Worm (Caenorhabditis elegans) whole organism, late embryonic: ENCODE measurements around the gene R05A10.4.

Experiments
- T23F11.4 ChIP-seq: fragments of 200-800 bp; sonication (Bioruptor generic); optimal IDR thresholded peaks from 2 replicates; lab custom pipeline; 2018; ENCODE audit warnings: mild to moderate bottlenecking, missing genetic modification characterization, missing compliant biosample characterization
- ama-1 ChIP-seq: fragments of 150-350 bp; optimal IDR thresholded peaks from 2 replicates; lab custom pipeline; 2014
- ceh-6 ChIP-seq: fragments of 200-800 bp; sonication (Bioruptor generic); optimal IDR thresholded peaks from 2 replicates; lab custom pipeline; 2018; ENCODE audit warnings: mild to moderate bottlenecking, missing genetic modification characterization, missing compliant biosample characterization
- che-1 ChIP-seq: sonication (generic microtip); optimal IDR thresholded peaks from 2 replicates; lab custom pipeline; 2016; ENCODE audit warnings: mild to moderate bottlenecking, missing genetic modification characterization, missing compliant biosample characterization
- hlh-30 ChIP-seq: sonication (generic microtip); optimal IDR thresholded peaks from 2 replicates; lab custom pipeline; 2017; ENCODE audit warnings: antibody characterized with exemption, missing genetic modification characterization, missing compliant biosample characterization; ENCODE audit not compliant: insufficient read depth
- npax-4 ChIP-seq: sonication (generic microtip); optimal IDR thresholded peaks from 2 replicates; lab custom pipeline; 2016; ENCODE audit warnings: missing genetic modification characterization, missing compliant biosample characterization
- pax-1 ChIP-seq: fragments of 150-350 bp; optimal IDR thresholded peaks from 2 replicates; lab custom pipeline; 2014; ENCODE audit warnings: missing biosample characterization, missing genetic modification characterization

DNA sequence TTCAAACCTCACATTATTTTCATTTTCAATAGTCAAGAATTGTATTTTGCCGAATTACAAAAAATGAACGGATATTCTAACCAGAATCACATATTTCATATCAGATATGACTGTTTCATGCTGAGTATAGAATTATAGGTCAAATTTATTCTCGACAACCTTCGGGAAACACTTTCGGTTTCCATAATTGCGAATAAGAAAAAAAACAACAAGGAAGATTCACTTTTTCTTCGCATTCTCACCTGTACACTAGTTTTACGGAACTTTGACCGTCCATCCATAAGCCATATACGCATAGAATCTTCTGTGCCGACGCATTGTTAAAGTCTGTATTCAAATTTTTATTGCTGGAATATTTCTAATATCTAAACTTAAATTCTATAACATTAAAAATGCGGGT is 26.7 kb upstream of the R05A10.4 start, which contains the start of gene oac-37:
- TF ChIP-seq T23F11.4 (GFP tag; lab: Kevin White, UChicago) (no peak), pax-1 (tag; lab: Kevin White, UChicago) (no peak), hlh-30 (tag; lab: Kevin White, UChicago) (no peak), che-1 (tag; lab: Kevin White, UChicago) (no peak), npax-4 (tag; lab: Kevin White, UChicago) (no peak), ceh-6 (GFP tag; lab: Kevin White, UChicago) (no peak), ama-1 (no peak)
